Worm (Caenorhabditis elegans): ENCODE data around the gene lips-1.
A peak's percentile ranks its signal among the peaks of the same experiment; 100 is the strongest.

Gene lips-1

ce11 chrX:12484078-12484477 lies 8.5 kb upstream of the lips-1 start:
- no peak for TF ChIP-seq Y55F3AM.14 (GFP tag; optimal IDR thresholded peaks at IDR 0.05)
- TF ChIP-seq nhr-25 (tag; optimal IDR thresholded peaks at IDR 0.05) = no peak
- no peak for TF ChIP-seq nhr-6 (tag; optimal IDR thresholded peaks at IDR 0.05)
- TF ChIP-seq ama-1 (optimal IDR thresholded peaks at IDR 0.05) = no peak
- no peak for TF ChIP-seq ztf-11 (tag; optimal IDR thresholded peaks at IDR 0.05)
- no peak for TF ChIP-seq nhr-23 (tag; optimal IDR thresholded peaks at IDR 0.05)
- no peak for TF ChIP-seq ceh-16 (tag; optimal IDR thresholded peaks at IDR 0.05)
- TF ChIP-seq ZK546.5 (tag; optimal IDR thresholded peaks at IDR 0.05) = no peak
- TF ChIP-seq dmd-4 (tag; optimal IDR thresholded peaks at IDR 0.05) = no peak
- no peak for TF ChIP-seq lsy-2 (tag; optimal IDR thresholded peaks at IDR 0.05)
- no peak for TF ChIP-seq nhr-21 (tag; optimal IDR thresholded peaks at IDR 0.05)

ce11 chrX:12484749-12485148 lies 7.8 kb upstream of the lips-1 start, which contains the start of gene tbc-13:
tbc-13 (plus strand) TSS chrX:12485049.
- TF ChIP-seq nhr-12 (tag; optimal IDR thresholded peaks at IDR 0.05) (no peak), alr-1 (tag; optimal IDR thresholded peaks at IDR 0.05) (no peak), mdl-1 (tag; optimal IDR thresholded peaks at IDR 0.05) (no peak), nhr-237 (tag; optimal IDR thresholded peaks at IDR 0.05) (no peak), unc-62 (GFP tag; optimal IDR thresholded peaks at IDR 0.05) (no peak), Y55F3AM.14 (GFP tag; optimal IDR thresholded peaks at IDR 0.05) (no peak), aly-2 (tag; optimal IDR thresholded peaks at IDR 0.05) (no peak), peb-1 (tag; optimal IDR thresholded peaks at IDR 0.05) (no peak), mbf-1 (tag; optimal IDR thresholded peaks at IDR 0.05) (no peak), nhr-23 (tag; optimal IDR thresholded peaks at IDR 0.05) (no peak), gmeb-1 (tag; optimal IDR thresholded peaks at IDR 0.05) (no peak), nhr-21 (tag; optimal IDR thresholded peaks at IDR 0.05) (no peak), ceh-82 (tag; optimal IDR thresholded peaks at IDR 0.05) (no peak), nhr-25 (tag; optimal IDR thresholded peaks at IDR 0.05) (no peak), crh-2 (tag; optimal IDR thresholded peaks at IDR 0.05) (no peak), egl-27 (tag; optimal IDR thresholded peaks at IDR 0.05) (no peak), mab-5 (tag; optimal IDR thresholded peaks at IDR 0.05) (no peak), F13H6.1 (tag; optimal IDR thresholded peaks at IDR 0.05) (no peak), sma-9 (GFP tag; optimal IDR thresholded peaks at IDR 0.05) (no peak), sma-9 (tag; optimal IDR thresholded peaks at IDR 0.05) (no peak), R02D3.7 (tag; optimal IDR thresholded peaks at IDR 0.05) (no peak)

ce11 chrX:12491138-12491537 lies 1.4 kb upstream of the lips-1 start:
- no peak for TF ChIP-seq ztf-11 (tag; optimal IDR thresholded peaks at IDR 0.05)
- TF ChIP-seq unc-39 (tag; optimal IDR thresholded peaks at IDR 0.05) = no peak

- TF ChIP-seq mab-5 (tag; optimal IDR thresholded peaks at IDR 0.05) (no peak), ama-1 (optimal IDR thresholded peaks at IDR 0.05) (no peak), nhr-237 (tag; optimal IDR thresholded peaks at IDR 0.05) (no peak), F13H6.1 (tag; optimal IDR thresholded peaks at IDR 0.05) (peak; percentile 79), C34F6.9 (tag; optimal IDR thresholded peaks at IDR 0.05) (peak; percentile 39), snpc-4 (tag; optimal IDR thresholded peaks at IDR 0.05) (no peak), unc-39 (tag; optimal IDR thresholded peaks at IDR 0.05) (no peak), gmeb-1 (tag; optimal IDR thresholded peaks at IDR 0.05) (peak; percentile 78), R02D3.7 (tag; optimal IDR thresholded peaks at IDR 0.05) (no peak), ceh-16 (tag; optimal IDR thresholded peaks at IDR 0.05) (peak; percentile 90), unc-62 (GFP tag; optimal IDR thresholded peaks at IDR 0.05) (no peak), ztf-1 (GFP tag; conservative IDR thresholded peaks at IDR 0.05) (no peak), egl-27 (tag; optimal IDR thresholded peaks at IDR 0.05) (peak; percentile 90), ceh-82 (tag; optimal IDR thresholded peaks at IDR 0.05) (no peak), crh-2 (tag; optimal IDR thresholded peaks at IDR 0.05) (peak; percentile 94), nhr-23 (tag; optimal IDR thresholded peaks at IDR 0.05) (no peak), mbf-1 (tag; optimal IDR thresholded peaks at IDR 0.05) (no peak), mdl-1 (tag; optimal IDR thresholded peaks at IDR 0.05) (peak; percentile 10 to 83), lin-39 (tag; optimal IDR thresholded peaks at IDR 0.05) (no peak), skn-1 (tag; optimal IDR thresholded peaks at IDR 0.05) (no peak), dmd-4 (tag; optimal IDR thresholded peaks at IDR 0.05) (no peak), lin-11 (tag; optimal IDR thresholded peaks at IDR 0.05) (no peak), elt-3 (tag; optimal IDR thresholded peaks at IDR 0.05) (no peak), sem-4 (tag; optimal IDR thresholded peaks at IDR 0.05) (peak; percentile 29), sma-9 (GFP tag; optimal IDR thresholded peaks at IDR 0.05) (peak; percentile 98), sma-9 (tag; optimal IDR thresholded peaks at IDR 0.05) (no peak), aly-2 (tag; optimal IDR thresholded peaks at IDR 0.05) (no peak), alr-1 (tag; optimal IDR thresholded peaks at IDR 0.05) (no peak), ztf-11 (tag; optimal IDR thresholded peaks at IDR 0.05) (no peak), ZK546.5 (tag; optimal IDR thresholded peaks at IDR 0.05) (no peak), nhr-10 (tag; optimal IDR thresholded peaks at IDR 0.05) (no peak), zag-1 (tag; optimal IDR thresholded peaks at IDR 0.05) (no peak), Y55F3AM.14 (GFP tag; optimal IDR thresholded peaks at IDR 0.05) (peak; percentile 57), nhr-6 (tag; optimal IDR thresholded peaks at IDR 0.05) (peak; percentile 40), nhr-12 (tag; optimal IDR thresholded peaks at IDR 0.05) (no peak), elt-1 (tag; optimal IDR thresholded peaks at IDR 0.05) (peak; percentile 98), fos-1 (tag; optimal IDR thresholded peaks at IDR 0.05) (peak; percentile 85), blmp-1 (tag; optimal IDR thresholded peaks at IDR 0.05; ENCODE audit: insufficient read depth) (peak; percentile 79), nhr-11 (tag; optimal IDR thresholded peaks at IDR 0.05) (no peak), lsy-2 (tag; optimal IDR thresholded peaks at IDR 0.05) (peak in 1 of 2 experiments; percentile 78), peb-1 (tag; optimal IDR thresholded peaks at IDR 0.05) (no peak), unc-55 (GFP tag; optimal IDR thresholded peaks at IDR 0.05) (no peak), nhr-25 (tag; optimal IDR thresholded peaks at IDR 0.05) (peak; percentile 93)
Measured at ce11 chrX:12500777-12501176, 8.2 kb downstream of the lips-1 start.

All from whole organism, L2 larva.